Worm (Caenorhabditis elegans) whole organism, L4 larva: ENCODE results near the gene oxi-1.

Experiments used
- D1046.2 ChIP-seq: fragments of 200-800 bp; sonication (Bioruptor generic); IDR thresholded peaks from 2 replicates; pipeline ENCODE4 v1.3.6; 2022; ENCODE audit warnings: missing genetic modification characterization, missing compliant biosample characterization
- F10B5.3 ChIP-seq: sonication (generic microtip); optimal IDR thresholded peaks from 2 replicates; lab custom pipeline; 2016; ENCODE audit warnings: mild to moderate bottlenecking, missing genetic modification characterization, missing compliant biosample characterization
- F49E8.2 ChIP-seq: sonication (generic microtip); optimal IDR thresholded peaks from 2 replicates; lab custom pipeline; 2016; ENCODE audit warnings: missing compliant biosample characterization, mild to moderate bottlenecking, missing genetic modification characterization, borderline replicate concordance
- R02D3.7 ChIP-seq: fragments of 150-350 bp; sonication (generic microtip); optimal IDR thresholded peaks from 3 replicates; lab custom pipeline; 2014; ENCODE audit warnings: missing biosample characterization, missing genetic modification characterization
- Y105C5A.15 ChIP-seq: fragments of 200-800 bp; sonication (Bioruptor generic); IDR thresholded peaks from 2 replicates; pipeline ENCODE4 v1.3.6; 2022; ENCODE audit warnings: missing genetic modification characterization, missing compliant biosample characterization
- Y5F2A.4 ChIP-seq: fragments of 200-800 bp; sonication (Bioruptor generic); optimal IDR thresholded peaks from 2 replicates; lab custom pipeline; 2018; ENCODE audit warnings: mild to moderate bottlenecking, missing genetic modification characterization, missing compliant biosample characterization
- ZK546.5 ChIP-seq, 2 experiments: sonication (generic microtip); optimal IDR thresholded peaks; 2 replicates each; lab custom pipeline; 2017; ENCODE audit warnings: missing biosample characterization in 2 of 2, missing genetic modification characterization in 2 of 2
- ama-1 ChIP-seq: fragments of 150-350 bp; optimal IDR thresholded peaks from 2 replicates; lab custom pipeline; 2014; ENCODE audit warnings: inconsistent platforms, mixed read lengths
- ceh-44 ChIP-seq: fragments of 200-800 bp; sonication (Bioruptor generic); IDR thresholded peaks from 2 replicates; pipeline ENCODE4 v1.3.6; 2022; ENCODE audit warnings: missing genetic modification reagents, missing genetic modification characterization, missing compliant biosample characterization
- cey-2 ChIP-seq: sonication (generic microtip); optimal IDR thresholded peaks from 3 replicates; lab custom pipeline; 2017; ENCODE audit warnings: missing genetic modification characterization, mild to moderate bottlenecking, missing compliant biosample characterization, antibody characterized with exemption, borderline replicate concordance; ENCODE audit not compliant: insufficient read depth
- daf-12 ChIP-seq: fragments of 150-350 bp; optimal IDR thresholded peaks from 2 replicates; lab custom pipeline; 2014; ENCODE audit warnings: missing biosample characterization, missing genetic modification reagents, missing genetic modification characterization
- daf-19 ChIP-seq: fragments of 200-800 bp; sonication (Bioruptor generic); conservative IDR thresholded peaks from 2 replicates; pipeline ENCODE4 v1.3.6; 2022; ENCODE audit warnings: missing genetic modification characterization, missing compliant biosample characterization
- daf-8 ChIP-seq: fragments of 200-800 bp; sonication (Bioruptor generic); IDR thresholded peaks from 2 replicates; pipeline ENCODE4 v1.3.6; 2022; ENCODE audit warnings: missing genetic modification characterization, missing compliant biosample characterization
- dve-1 ChIP-seq: sonication (generic microtip); optimal IDR thresholded peaks from 2 replicates; lab custom pipeline; 2017; ENCODE audit warnings: antibody characterized with exemption, mild to moderate bottlenecking, missing genetic modification characterization, missing compliant biosample characterization; ENCODE audit not compliant: insufficient read depth
- fos-1 ChIP-seq: fragments of 150-350 bp; optimal IDR thresholded peaks from 2 replicates; lab custom pipeline; 2014; ENCODE audit warnings: missing biosample characterization, missing genetic modification characterization
- gei-8 ChIP-seq: fragments of 200-800 bp; sonication (Bioruptor generic); optimal IDR thresholded peaks from 2 replicates; lab custom pipeline; 2018; ENCODE audit warnings: mild to moderate bottlenecking, missing genetic modification characterization, missing compliant biosample characterization
- hlh-11 ChIP-seq: fragments of 200-800 bp; sonication (Bioruptor generic); optimal IDR thresholded peaks from 2 replicates; lab custom pipeline; 2018; ENCODE audit warnings: mild to moderate bottlenecking, missing genetic modification characterization, missing compliant biosample characterization
- hlh-30 ChIP-seq: sonication (generic microtip); optimal IDR thresholded peaks from 2 replicates; lab custom pipeline; 2017; ENCODE audit warnings: antibody characterized with exemption, mild to moderate bottlenecking, missing genetic modification characterization, missing compliant biosample characterization; ENCODE audit not compliant: insufficient read depth
- hmg-1.1 ChIP-seq: fragments of 200-800 bp; sonication (Bioruptor generic); IDR thresholded peaks from 2 replicates; pipeline ENCODE4 v1.3.6; 2022; ENCODE audit warnings: missing genetic modification reagents, missing genetic modification characterization, missing compliant biosample characterization
- jun-1 ChIP-seq: fragments of 150-350 bp; optimal IDR thresholded peaks from 2 replicates; lab custom pipeline; 2014; ENCODE audit warnings: missing biosample characterization, missing genetic modification reagents, missing genetic modification characterization
- lim-7 ChIP-seq: fragments of 200-800 bp; sonication (Bioruptor generic); IDR thresholded peaks from 2 replicates; pipeline ENCODE4 v1.3.6; 2022; ENCODE audit warnings: missing genetic modification characterization, missing compliant biosample characterization
- lin-1 ChIP-seq: fragments of 200-800 bp; sonication (Bioruptor generic); IDR thresholded peaks from 2 replicates; pipeline ENCODE4 v1.3.6; 2022; ENCODE audit warnings: missing genetic modification reagents, missing genetic modification characterization, missing compliant biosample characterization
- lin-13 ChIP-seq: fragments of 150-350 bp; optimal IDR thresholded peaks from 2 replicates; lab custom pipeline; 2014; ENCODE audit warnings: missing biosample characterization, missing genetic modification reagents, missing genetic modification characterization
- lin-38 ChIP-seq: fragments of 200-800 bp; sonication (Bioruptor generic); IDR thresholded peaks from 2 replicates; pipeline ENCODE4 v1.3.6; 2022; ENCODE audit warnings: missing genetic modification reagents, missing genetic modification characterization, missing compliant biosample characterization
- lin-39 ChIP-seq: fragments of 150-350 bp; optimal IDR thresholded peaks from 2 replicates; lab custom pipeline; 2014; ENCODE audit warnings: missing biosample characterization, missing genetic modification reagents, missing genetic modification characterization
- lsy-2 ChIP-seq, 2 experiments: fragments of 150-350 bp in 1 of 2; sonication (generic microtip) in 1 of 2; optimal IDR thresholded peaks; 2 replicates each; lab custom pipeline; 2014 to 2017; ENCODE audit warnings: missing biosample characterization in 2 of 2, missing genetic modification characterization in 2 of 2
- madf-5 ChIP-seq, 2 experiments: fragments of 200-800 bp; sonication (Bioruptor generic); IDR thresholded peaks; 2 replicates each; pipeline ENCODE4 v1.3.6; 2022; ENCODE audit warnings: missing compliant biosample characterization in 2 of 2, missing genetic modification characterization in 2 of 2
- mdl-1 ChIP-seq, 2 experiments: fragments of 150-350 bp in 1 of 2; sonication (generic microtip) in 1 of 2; optimal IDR thresholded peaks; 2 replicates each; lab custom pipeline; 2014 to 2017; ENCODE audit warnings: missing biosample characterization in 2 of 2, missing genetic modification characterization in 2 of 2
- mes-2 ChIP-seq: sonication (generic microtip); optimal IDR thresholded peaks from 2 replicates; lab custom pipeline; 2016; ENCODE audit warnings: missing genotype, mild to moderate bottlenecking, missing genetic modification characterization, missing compliant biosample characterization; ENCODE audit not compliant: poor library complexity, severe bottlenecking
- mxl-3 ChIP-seq: fragments of 200-800 bp; sonication (Bioruptor generic); optimal IDR thresholded peaks from 2 replicates; lab custom pipeline; 2018; ENCODE audit warnings: mild to moderate bottlenecking, missing genetic modification characterization, missing compliant biosample characterization
- nhr-11 ChIP-seq: fragments of 150-350 bp; optimal IDR thresholded peaks from 2 replicates; lab custom pipeline; 2014; ENCODE audit warnings: missing biosample characterization, missing genetic modification characterization
- nhr-111 ChIP-seq: fragments of 200-800 bp; sonication (Bioruptor generic); optimal IDR thresholded peaks from 2 replicates; lab custom pipeline; 2018; ENCODE audit warnings: mild to moderate bottlenecking, missing genetic modification characterization, missing compliant biosample characterization
- nhr-48 ChIP-seq: sonication (generic microtip); optimal IDR thresholded peaks from 2 replicates; lab custom pipeline; 2016; ENCODE audit warnings: mild to moderate bottlenecking, missing genetic modification characterization, missing compliant biosample characterization
- nhr-6 ChIP-seq: fragments of 150-350 bp; optimal IDR thresholded peaks from 2 replicates; lab custom pipeline; 2014; ENCODE audit warnings: missing biosample characterization, missing genetic modification characterization
- nhr-77 ChIP-seq: fragments of 150-350 bp; optimal IDR thresholded peaks from 2 replicates; lab custom pipeline; 2014; ENCODE audit warnings: missing biosample characterization, missing genetic modification characterization
- pqm-1 ChIP-seq: sonication (generic microtip); optimal IDR thresholded peaks from 2 replicates; lab custom pipeline; 2017; ENCODE audit warnings: missing biosample characterization, missing genetic modification characterization
- rbr-2 ChIP-seq: sonication (generic microtip); optimal IDR thresholded peaks from 2 replicates; lab custom pipeline; 2016; ENCODE audit warnings: missing genotype, missing genetic modification characterization, missing compliant biosample characterization
- set-16 ChIP-seq: fragments of 200-800 bp; sonication (Bioruptor generic); IDR thresholded peaks from 2 replicates; pipeline ENCODE4 v1.3.6; 2022; ENCODE audit warnings: missing genetic modification reagents, missing genetic modification characterization, missing compliant biosample characterization
- skn-1 ChIP-seq: fragments of 150-350 bp; optimal IDR thresholded peaks from 2 replicates; lab custom pipeline; 2014; ENCODE audit warnings: missing biosample characterization, missing genetic modification characterization
- snpc-4 ChIP-seq: fragments of 150-350 bp; optimal IDR thresholded peaks from 2 replicates; lab custom pipeline; 2014; ENCODE audit warnings: missing biosample characterization, missing genetic modification characterization
- spr-1 ChIP-seq: sonication (generic microtip); optimal IDR thresholded peaks from 2 replicates; lab custom pipeline; 2016; ENCODE audit warnings: mild to moderate bottlenecking, missing genetic modification characterization, missing compliant biosample characterization
- tag-97 ChIP-seq: fragments of 200-800 bp; sonication (Bioruptor generic); IDR thresholded peaks from 2 replicates; pipeline ENCODE4 v1.3.6; 2022; ENCODE audit warnings: missing genetic modification characterization, missing compliant biosample characterization
- tra-1 ChIP-seq: fragments of 200-800 bp; sonication (Bioruptor generic); IDR thresholded peaks from 2 replicates; pipeline ENCODE4 v1.3.6; 2022; ENCODE audit warnings: missing genetic modification reagents, missing genetic modification characterization, missing compliant biosample characterization
- unc-130 ChIP-seq: sonication (generic microtip); optimal IDR thresholded peaks from 2 replicates; lab custom pipeline; 2016; ENCODE audit warnings: missing genetic modification reagents, missing genetic modification characterization, missing compliant biosample characterization
- unc-39 ChIP-seq: sonication (generic microtip); optimal IDR thresholded peaks from 2 replicates; lab custom pipeline; 2017; ENCODE audit warnings: missing biosample characterization, missing genetic modification characterization
- vab-7 ChIP-seq: fragments of 200-800 bp; sonication (Bioruptor generic); IDR thresholded peaks from 2 replicates; pipeline ENCODE4 v1.3.6; 2022; ENCODE audit warnings: missing genetic modification reagents, missing genetic modification characterization, missing compliant biosample characterization
- zfp-2 ChIP-seq: sonication (generic microtip); optimal IDR thresholded peaks from 2 replicates; lab custom pipeline; 2016; ENCODE audit warnings: mild to moderate bottlenecking, missing genetic modification characterization, missing compliant biosample characterization
- zip-11 ChIP-seq: fragments of 200-800 bp; sonication (Bioruptor generic); IDR thresholded peaks from 2 replicates; pipeline ENCODE4 v1.3.6; 2022; ENCODE audit warnings: missing genetic modification characterization, missing compliant biosample characterization
- ztf-11 ChIP-seq: fragments of 150-350 bp; optimal IDR thresholded peaks from 2 replicates; lab custom pipeline; 2014; ENCODE audit warnings: missing biosample characterization, missing genetic modification characterization

The oxi-1 gene

DNA sequence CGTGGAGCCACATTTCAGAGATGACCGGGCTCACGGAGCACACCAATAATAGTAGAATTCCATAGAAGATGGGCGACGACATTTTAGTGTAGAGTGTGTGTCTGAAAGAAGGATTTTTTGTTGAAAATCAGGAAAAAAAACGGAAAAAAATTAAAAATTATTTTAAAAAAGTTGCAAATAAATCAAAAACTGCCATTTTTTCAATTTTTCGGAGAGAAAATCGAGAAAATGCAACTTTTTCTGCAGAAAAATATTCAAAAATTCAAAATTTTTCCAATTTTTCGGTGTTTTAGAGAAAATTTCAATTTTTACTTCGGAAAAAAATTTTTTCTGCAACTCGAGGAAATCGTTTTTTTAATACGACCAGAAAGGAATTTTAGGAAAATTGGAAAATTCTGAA, 22.0 kb downstream of the oxi-1 start, which contains the start of gene C44B9.3 (continued):
- TF ChIP-seq ZK546.5 (tag; optimal IDR thresholded peaks at IDR 0.05; lab: Kevin White, UChicago) = no peak
- TF ChIP-seq ztf-11 = no peak
- no peak for TF ChIP-seq vab-7 (GFP tag; lab: Robert Waterston, UW)

DNA sequence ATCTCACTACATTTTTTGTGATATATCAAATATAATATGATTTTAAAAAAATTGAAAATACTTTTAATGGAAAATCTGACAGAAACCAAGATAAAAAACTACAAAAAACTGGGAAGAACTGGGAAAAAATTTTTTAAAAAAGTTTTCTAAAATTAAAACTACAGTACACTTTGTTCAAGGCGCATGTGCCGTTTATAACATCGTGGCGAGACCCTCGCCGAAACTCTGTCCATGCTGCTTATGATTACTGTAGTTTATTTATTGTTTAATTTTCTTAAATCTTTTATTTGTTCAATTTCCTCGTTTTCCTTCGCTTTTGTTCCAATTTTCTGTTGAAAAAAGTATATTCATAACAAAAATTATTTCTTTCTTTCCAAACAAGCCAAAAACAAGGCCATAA, 23.4 kb downstream of the oxi-1 start, which contains the start of gene athp-1:
TSS of gene athp-1 (plus strand) at position 305 of the 400 bp plus-strand sequence.
- TF ChIP-seq mes-2 (tag; lab: Kevin White, UChicago) (peak; percentile 28), lin-13 (GFP tag; lab: Kevin White, UChicago) (no peak), F49E8.2 (tag; lab: Kevin White, UChicago) (peak; percentile 7), unc-130 (GFP tag; lab: Kevin White, UChicago) (peak; percentile 26), hmg-1.1 (no peak), spr-1 (tag; lab: Kevin White, UChicago) (no peak), daf-19 (GFP tag; lab: Robert Waterston, UW) (no peak), daf-12 (no peak), unc-39 (no peak), D1046.2 (GFP tag; lab: Robert Waterston, UW) (no peak), lim-7 (GFP tag; lab: Robert Waterston, UW) (no peak), lsy-2 (tag; optimal IDR thresholded peaks at IDR 0.05; lab: Kevin White, UChicago) (peak in 1 of 2 experiments; percentile 52), zfp-2 (no peak), lin-1 (GFP tag; lab: Robert Waterston, UW) (no peak), gei-8 (GFP tag; lab: Kevin White, UChicago) (no peak), F10B5.3 (tag; lab: Kevin White, UChicago) (no peak), ceh-44 (GFP tag; lab: Robert Waterston, UW) (no peak), lin-39 (no peak), madf-5 (GFP tag; IDR thresholded peaks at IDR 0.05; lab: Robert Waterston, UW) (no peak), pqm-1 (tag; lab: Kevin White, UChicago) (no peak), nhr-6 (tag; lab: Kevin White, UChicago) (no peak), tra-1 (GFP tag; lab: Robert Waterston, UW) (no peak), jun-1 (tag; lab: Kevin White, UChicago) (no peak), lin-38 (GFP tag; lab: Robert Waterston, UW) (peak; percentile 46), nhr-111 (no peak), fos-1 (tag; lab: Kevin White, UChicago) (no peak), mdl-1 (tag; optimal IDR thresholded peaks at IDR 0.05; lab: Kevin White, UChicago) (no peak), daf-8 (no peak)

ce11 chrIII:10881996-10882395, 23.9 kb downstream of the oxi-1 start:
- TF ChIP-seq tag-97 (GFP tag; lab: Robert Waterston, UW) (no peak), zip-11 (no peak), hlh-30 (tag; lab: Kevin White, UChicago) (peak; percentile 51), Y105C5A.15 (GFP tag; lab: Robert Waterston, UW) (no peak), nhr-48 (tag; lab: Kevin White, UChicago) (no peak), Y5F2A.4 (no peak), hlh-11 (no peak), set-16 (GFP tag; lab: Robert Waterston, UW) (no peak), lin-38 (GFP tag; lab: Robert Waterston, UW) (peak; percentile 98), fos-1 (tag; lab: Kevin White, UChicago) (no peak), skn-1 (tag; lab: Kevin White, UChicago) (no peak), snpc-4 (tag; lab: Kevin White, UChicago) (no peak), spr-1 (tag; lab: Kevin White, UChicago) (no peak), hmg-1.1 (no peak), mxl-3 (GFP tag; lab: Kevin White, UChicago) (no peak), daf-19 (GFP tag; lab: Robert Waterston, UW) (no peak), nhr-11 (peak; percentile 24), cey-2 (tag; lab: Kevin White, UChicago) (no peak), nhr-6 (tag; lab: Kevin White, UChicago) (no peak), ztf-11 (no peak), F49E8.2 (tag; lab: Kevin White, UChicago) (no peak), ama-1 (lab: Kevin White, UChicago) (no peak), rbr-2 (peak; percentile 8), R02D3.7 (tag; lab: Kevin White, UChicago) (no peak), nhr-77 (tag; lab: Kevin White, UChicago) (peak; percentile 38), dve-1 (peak; percentile 53)
